Fruit fly (Drosophila melanogaster): ENCODE measurements around the gene CG6179.

- TF ChIP-seq salm (tag; optimal IDR thresholded peaks at IDR 0.05) (no peak), usp (GFP tag; optimal IDR thresholded peaks at IDR 0.05) (no peak), prd (optimal IDR thresholded peaks at IDR 0.05) (no peak), prd (GFP tag; IDR thresholded peaks at IDR 0.05) (no peak), Mrtf (GFP tag; IDR thresholded peaks at IDR 0.05) (no peak), CG8089 (GFP tag; optimal IDR thresholded peaks at IDR 0.05) (no peak), CG8944 (GFP tag; optimal IDR thresholded peaks at IDR 0.05) (no peak), Rx (GFP tag; IDR thresholded peaks at IDR 0.05) (no peak)
Observed at dm6 chrX:18368644-18368998, 11.3 kb upstream of the CG6179 start.
